Fruit fly (Drosophila melanogaster) whole organism, embryonic: ENCODE measurements around the gene PPYR1.

Experiments
- CG10267 ChIP-seq: fragments of 200-800 bp; sonication (Bioruptor generic); optimal IDR thresholded peaks from 2 replicates; lab custom pipeline; 2018; ENCODE audit warnings: missing biosample characterization, mild to moderate bottlenecking, missing genetic modification characterization, moderate library complexity
- CG10565 ChIP-seq: fragments of 200-800 bp; sonication (Bioruptor generic); optimal IDR thresholded peaks from 3 replicates; lab custom pipeline; 2016; ENCODE audit warnings: missing biosample characterization, mild to moderate bottlenecking, missing genetic modification characterization
- CG13775 ChIP-seq: fragments of 200-800 bp; sonication (Bioruptor generic); optimal IDR thresholded peaks from 3 replicates; lab custom pipeline; 2017; ENCODE audit warnings: missing biosample characterization, mild to moderate bottlenecking, missing genetic modification characterization
- CG1529 ChIP-seq: fragments of 200-800 bp; sonication (Bioruptor generic); optimal IDR thresholded peaks from 3 replicates; lab custom pipeline; 2018; ENCODE audit warnings: missing biosample characterization, missing genetic modification characterization
- CG1603 ChIP-seq: fragments of 200-800 bp; sonication (Bioruptor generic); optimal IDR thresholded peaks from 2 replicates; lab custom pipeline; 2019; ENCODE audit warnings: missing biosample characterization, mild to moderate bottlenecking, missing genetic modification characterization, moderate library complexity
- CG2116 ChIP-seq: fragments of 200-800 bp; sonication (Bioruptor generic); optimal IDR thresholded peaks from 3 replicates; lab custom pipeline; 2018; ENCODE audit warnings: missing biosample characterization, mild to moderate bottlenecking, missing genetic modification characterization
- CG2678 ChIP-seq: fragments of 200-800 bp; sonication (Bioruptor generic); optimal IDR thresholded peaks from 3 replicates; lab custom pipeline; 2019; ENCODE audit warnings: missing biosample characterization, mild to moderate bottlenecking, missing genetic modification characterization, moderate library complexity
- CG31441 ChIP-seq: fragments of 200-800 bp; sonication (Bioruptor generic); IDR thresholded peaks from 2 replicates; pipeline ENCODE4 v1.3.6; 2022; ENCODE audit warnings: missing biosample characterization, missing genetic modification characterization
- CG6689 ChIP-seq: fragments of 200-800 bp; sonication (Bioruptor generic); IDR thresholded peaks from 2 replicates; pipeline ENCODE4 v1.3.6; 2022; ENCODE audit warnings: missing biosample characterization, missing genetic modification characterization
- CG7839 ChIP-seq: fragments of 200-800 bp; sonication (Bioruptor generic); optimal IDR thresholded peaks from 3 replicates; lab custom pipeline; 2018; ENCODE audit warnings: missing biosample characterization, mild to moderate bottlenecking, missing genetic modification characterization, moderate library complexity
- CG8290 ChIP-seq, 3 experiments: fragments of 200-800 bp; sonication (Bioruptor generic); optimal IDR thresholded peaks; 2 replicates each; lab custom pipeline; 2016 to 2019; ENCODE audit warnings: missing biosample characterization in 3 of 3, missing genetic modification characterization in 3 of 3, mild to moderate bottlenecking in 2 of 3, moderate library complexity in 1 of 3
- CG9215 ChIP-seq: fragments of 200-800 bp; sonication (Bioruptor generic); IDR thresholded peaks from 2 replicates; pipeline ENCODE4 v1.3.6; 2022; ENCODE audit warnings: missing biosample characterization, missing genetic modification characterization
- CG9437 ChIP-seq: fragments of 200-800 bp; sonication (Bioruptor generic); optimal IDR thresholded peaks from 2 replicates; lab custom pipeline; 2018; ENCODE audit warnings: missing biosample characterization, mild to moderate bottlenecking, missing genetic modification characterization
- CG9817 ChIP-seq: fragments of 200-800 bp; sonication (Bioruptor generic); optimal IDR thresholded peaks from 2 replicates; lab custom pipeline; 2018; ENCODE audit warnings: missing biosample characterization, mild to moderate bottlenecking, missing genetic modification characterization, moderate library complexity
- CHES-1-like ChIP-seq: fragments of 200-800 bp; sonication (Bioruptor generic); optimal IDR thresholded peaks from 2 replicates; lab custom pipeline; 2016; ENCODE audit warnings: missing biosample characterization, missing genetic modification characterization
- D19A ChIP-seq: fragments of 200-800 bp; optimal IDR thresholded peaks from 3 replicates; lab custom pipeline; 2019; ENCODE audit warnings: missing biosample characterization, mild to moderate bottlenecking, missing genetic modification characterization, moderate library complexity
- Dll ChIP-seq: fragments of 200-800 bp; sonication (Bioruptor generic); IDR thresholded peaks from 4 replicates; pipeline ENCODE4 v1.3.6; 2022; ENCODE audit warnings: missing biosample characterization, missing genetic modification characterization; ENCODE audit not compliant: partially characterized antibody
- Fer1 ChIP-seq: fragments of 200-800 bp; sonication (Bioruptor generic); optimal IDR thresholded peaks from 2 replicates; lab custom pipeline; 2017; ENCODE audit warnings: missing biosample characterization, mild to moderate bottlenecking, missing genetic modification characterization
- Gug ChIP-seq: fragments of 200-800 bp; sonication (Bioruptor generic); IDR thresholded peaks from 4 replicates; pipeline ENCODE4 v1.3.6; 2022; ENCODE audit warnings: missing biosample characterization, missing genetic modification characterization
- HLH4C ChIP-seq: fragments of 200-800 bp; sonication (Bioruptor generic); IDR thresholded peaks from 3 replicates; pipeline ENCODE4 v1.3.6; 2022; ENCODE audit warnings: missing biosample characterization, missing genetic modification characterization; ENCODE audit not compliant: partially characterized antibody
- MESR4 ChIP-seq: fragments of 200-800 bp; sonication (Bioruptor generic); optimal IDR thresholded peaks from 2 replicates; lab custom pipeline; 2018; ENCODE audit warnings: missing biosample characterization, mild to moderate bottlenecking, missing genetic modification characterization, moderate library complexity
- NFAT ChIP-seq: fragments of 200-800 bp; sonication (Bioruptor generic); IDR thresholded peaks from 2 replicates; pipeline ENCODE4 v1.3.6; 2022; ENCODE audit warnings: missing biosample characterization, missing genetic modification characterization
- aop ChIP-seq: fragments of 200-800 bp; sonication (Bioruptor generic); IDR thresholded peaks from 2 replicates; pipeline ENCODE4 v1.3.6; 2022; ENCODE audit warnings: missing biosample characterization, missing genetic modification characterization
- ci ChIP-seq: fragments of 200-800 bp; sonication (Bioruptor generic); IDR thresholded peaks from 3 replicates; pipeline ENCODE4 v1.3.6; 2022; ENCODE audit warnings: missing biosample characterization, missing genetic modification characterization
- croc ChIP-seq: fragments of 200-800 bp; sonication (Bioruptor generic); conservative IDR thresholded peaks from 3 replicates; pipeline ENCODE4 v1.3.6; 2022; ENCODE audit warnings: missing biosample characterization, missing genetic modification characterization
- dimm ChIP-seq: fragments of 200-800 bp; sonication (Bioruptor generic); IDR thresholded peaks from 2 replicates; pipeline ENCODE4 v1.3.6; 2022; ENCODE audit warnings: missing biosample characterization, missing genetic modification characterization
- dmrt99B ChIP-seq: fragments of 200-800 bp; sonication (Bioruptor generic); optimal IDR thresholded peaks from 2 replicates; lab custom pipeline; 2018; ENCODE audit warnings: missing biosample characterization, mild to moderate bottlenecking, missing genetic modification characterization, moderate library complexity
- her ChIP-seq: fragments of 200-800 bp; sonication (Bioruptor generic); optimal IDR thresholded peaks from 2 replicates; lab custom pipeline; 2016; ENCODE audit warnings: missing biosample characterization, missing genetic modification characterization
- kay ChIP-seq: fragments of 200-800 bp; sonication (Bioruptor generic); optimal IDR thresholded peaks from 2 replicates; lab custom pipeline; 2016; ENCODE audit warnings: missing biosample characterization, missing genetic modification characterization
- kni ChIP-seq: fragments of 200-800 bp; sonication (Bioruptor generic); optimal IDR thresholded peaks from 3 replicates; lab custom pipeline; 2017; ENCODE audit warnings: mild to moderate bottlenecking, missing biosample characterization, missing genetic modification reagents, missing genetic modification characterization
- knrl ChIP-seq: fragments of 200-800 bp; sonication (Bioruptor generic); IDR thresholded peaks from 3 replicates; pipeline ENCODE4 v1.3.6; 2022; ENCODE audit warnings: missing biosample characterization, missing genetic modification characterization; ENCODE audit not compliant: partially characterized antibody
- maf-S ChIP-seq: fragments of 200-800 bp; sonication (Bioruptor generic); optimal IDR thresholded peaks from 2 replicates; lab custom pipeline; 2016; ENCODE audit warnings: missing biosample characterization, missing genetic modification characterization
- nmo ChIP-seq: fragments of 200-800 bp; sonication (Bioruptor generic); optimal IDR thresholded peaks from 2 replicates; lab custom pipeline; 2018; ENCODE audit warnings: missing biosample characterization, mild to moderate bottlenecking, missing genetic modification characterization, moderate library complexity
- phol ChIP-seq: fragments of 200-800 bp; sonication (Bioruptor generic); optimal IDR thresholded peaks from 3 replicates; lab custom pipeline; 2018; ENCODE audit warnings: missing biosample characterization, mild to moderate bottlenecking, missing genetic modification characterization, moderate library complexity
- pita ChIP-seq: fragments of 200-800 bp; sonication (Bioruptor generic); optimal IDR thresholded peaks from 2 replicates; lab custom pipeline; 2017; ENCODE audit warnings: missing biosample characterization, mild to moderate bottlenecking, missing genetic modification characterization
- pzg ChIP-seq: fragments of 200-800 bp; sonication (Bioruptor generic); optimal IDR thresholded peaks from 3 replicates; lab custom pipeline; 2018; ENCODE audit warnings: missing biosample characterization, mild to moderate bottlenecking, missing genetic modification characterization, moderate library complexity
- sqz ChIP-seq: fragments of 200-800 bp; sonication (Bioruptor generic); optimal IDR thresholded peaks from 3 replicates; lab custom pipeline; 2018; ENCODE audit warnings: missing biosample characterization, mild to moderate bottlenecking, missing genetic modification characterization
- stwl ChIP-seq: fragments of 200-800 bp; sonication (Bioruptor generic); optimal IDR thresholded peaks from 3 replicates; lab custom pipeline; 2018; ENCODE audit warnings: missing biosample characterization, mild to moderate bottlenecking, missing genetic modification characterization, moderate library complexity
- vnd ChIP-seq: fragments of 200-800 bp; sonication (Bioruptor generic); IDR thresholded peaks from 3 replicates; pipeline ENCODE4 v1.3.6; 2022; ENCODE audit warnings: missing biosample characterization, missing genetic modification characterization; ENCODE audit not compliant: partially characterized antibody

Gene PPYR1

DNA sequence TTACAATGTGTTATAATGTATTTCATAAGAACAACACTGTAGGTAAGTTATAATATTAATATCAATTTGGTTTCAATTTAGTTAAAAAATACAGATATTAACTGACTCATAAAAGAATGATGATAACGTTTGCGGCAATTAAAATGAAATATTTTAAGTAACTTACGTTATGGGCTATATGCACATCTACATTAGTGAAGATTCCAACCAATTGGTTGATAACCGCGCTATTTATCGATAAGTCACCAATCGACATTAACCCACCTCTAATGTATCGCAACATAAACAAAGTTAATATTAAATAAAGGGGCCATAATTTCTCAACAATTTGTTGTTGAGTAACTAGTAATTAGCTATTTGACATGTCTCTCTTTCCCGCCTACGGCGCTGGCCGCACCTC lies 48.1 kb upstream of the PPYR1 start, which contains the start of gene CG5877 (continued):
- TF ChIP-seq CG9215: no peak
- TF ChIP-seq knrl (GFP tag; lab: Robert Waterston, UW): 0 out of 3 replicates have a peak, but pooled peaks have one; percentile 12
- TF ChIP-seq D19A: no peak
- 0 out of 3 replicates have a peak, but pooled peaks have one; percentile 25 for TF ChIP-seq vnd (GFP tag; lab: Robert Waterston, UW)
- TF ChIP-seq ci (GFP tag; lab: Robert Waterston, UW): no peak
- TF ChIP-seq pzg (GFP tag; lab: Kevin White, UChicago): peak; percentile 47
- peak; percentile 9 for TF ChIP-seq CG1603 (tag; lab: Kevin White, UChicago)
- TF ChIP-seq nmo (GFP tag; lab: Kevin White, UChicago): peak; percentile 16
- no peak for TF ChIP-seq CG31441 (GFP tag; lab: Robert Waterston, UW)
- peak; percentile 17; the same call in 2 of the 3 replicates for TF ChIP-seq HLH4C (GFP tag; lab: Robert Waterston, UW)
- TF ChIP-seq croc (GFP tag; lab: Robert Waterston, UW): no peak
- TF ChIP-seq MESR4: peak; percentile 43
- TF ChIP-seq phol: peak; percentile 7
- TF ChIP-seq CG2116 (GFP tag; lab: Kevin White, UChicago): peak; percentile 25
- no peak for TF ChIP-seq kay (GFP tag; lab: Kevin White, UChicago)
- TF ChIP-seq CG6689 (GFP tag; lab: Robert Waterston, UW): no peak
- peak; percentile 8 for TF ChIP-seq CG10267 (tag; lab: Kevin White, UChicago)
- TF ChIP-seq stwl (tag; lab: Kevin White, UChicago): peak; percentile 14
- TF ChIP-seq Dll (GFP tag; lab: Robert Waterston, UW): 0 out of 4 replicates have a peak, but pooled peaks have one; percentile 32
- peak; percentile 52 for TF ChIP-seq pita
- TF ChIP-seq CG10565 (GFP tag; lab: Kevin White, UChicago): no peak
- no peak for TF ChIP-seq kni (GFP tag; lab: Kevin White, UChicago)
- TF ChIP-seq CG9817 (tag; lab: Kevin White, UChicago): no peak
- TF ChIP-seq CG9437 (GFP tag; lab: Kevin White, UChicago): peak; percentile 96
- no peak for TF ChIP-seq aop (GFP tag; lab: Robert Waterston, UW)
- TF ChIP-seq CG7839 (tag; lab: Kevin White, UChicago): no peak
- no peak for TF ChIP-seq sqz (GFP tag; lab: Kevin White, UChicago)
- no peak for TF ChIP-seq CG13775 (GFP tag; lab: Kevin White, UChicago)
- no peak for TF ChIP-seq CHES-1-like
- TF ChIP-seq NFAT (GFP tag; lab: Robert Waterston, UW): no peak
- no peak for TF ChIP-seq her
- TF ChIP-seq dimm (GFP tag; lab: Robert Waterston, UW): no peak
- no peak for TF ChIP-seq CG8290 (GFP tag; optimal IDR thresholded peaks at IDR 0.05; lab: Kevin White, UChicago)
- TF ChIP-seq CG8290 (tag; optimal IDR thresholded peaks at IDR 0.05; lab: Kevin White, UChicago): peak in 1 of 2 experiments; percentile 16

DNA sequence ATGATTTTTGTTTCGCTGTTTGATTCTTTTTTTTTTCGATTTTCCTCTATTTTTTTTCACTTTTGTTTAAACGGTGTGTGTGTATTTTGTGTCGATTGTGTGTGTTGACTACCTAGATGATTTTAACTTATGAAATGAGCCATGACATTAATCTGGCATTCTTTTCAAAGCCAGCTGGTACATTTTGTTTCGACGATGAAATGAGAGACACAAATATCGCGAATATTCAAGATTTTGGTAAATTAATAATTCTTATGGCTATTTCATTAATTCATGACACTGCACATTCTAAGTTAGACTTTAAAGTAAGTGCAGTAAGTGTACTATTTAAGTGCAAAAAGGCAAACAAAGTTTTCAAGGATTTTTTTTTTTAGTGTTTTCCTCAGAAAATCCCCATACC lies 27.6 kb upstream of the PPYR1 start, which contains the start of gene CG9106:
TSS of gene CG9106 (minus strand) at position 101 of the 400 bp plus-strand sequence.
- TF ChIP-seq her (no peak), maf-S (GFP tag; lab: Kevin White, UChicago) (no peak), Fer1 (GFP tag; lab: Kevin White, UChicago) (no peak), dmrt99B (tag; lab: Kevin White, UChicago) (no peak), CG2678 (no peak), CG1529 (GFP tag; lab: Kevin White, UChicago) (no peak), Gug (no peak)
